Fruit fly (Drosophila melanogaster) whole organism, adult: Measurements from ENCODE around the gene CG31013.

Experiments used
- CG1620 ChIP-seq: fragments of 200-800 bp; sonication (Bioruptor generic); optimal IDR thresholded peaks from 2 replicates; lab custom pipeline; 2016; ENCODE audit warnings: missing biosample characterization, missing genetic modification characterization
- CG33017 ChIP-seq: fragments of 200-800 bp; sonication (Bioruptor generic); optimal IDR thresholded peaks from 2 replicates; lab custom pipeline; 2018; ENCODE audit warnings: missing biosample characterization, mild to moderate bottlenecking, missing genetic modification characterization, moderate library complexity
- CG5204 ChIP-seq: fragments of 200-800 bp; sonication (Bioruptor generic); optimal IDR thresholded peaks from 2 replicates; lab custom pipeline; 2016; ENCODE audit warnings: missing biosample characterization, missing genetic modification characterization
- Crg-1 ChIP-seq: fragments of 200-800 bp; sonication (Bioruptor generic); optimal IDR thresholded peaks from 2 replicates; lab custom pipeline; 2016; ENCODE audit warnings: missing biosample characterization, missing genetic modification characterization
- Hr96 ChIP-seq: fragments of 200-800 bp; sonication (Bioruptor generic); optimal IDR thresholded peaks from 2 replicates; lab custom pipeline; 2016; ENCODE audit warnings: missing biosample characterization, missing genetic modification characterization
- cic ChIP-seq: fragments of 200-800 bp; sonication (Bioruptor generic); optimal IDR thresholded peaks from 2 replicates; lab custom pipeline; 2017; ENCODE audit warnings: missing biosample characterization, mild to moderate bottlenecking, missing genetic modification characterization, moderate library complexity
- cnc ChIP-seq, 2 experiments: fragments of >200 bp; optimal IDR thresholded peaks; 2 replicates each; lab custom pipeline; 2017

DNA sequence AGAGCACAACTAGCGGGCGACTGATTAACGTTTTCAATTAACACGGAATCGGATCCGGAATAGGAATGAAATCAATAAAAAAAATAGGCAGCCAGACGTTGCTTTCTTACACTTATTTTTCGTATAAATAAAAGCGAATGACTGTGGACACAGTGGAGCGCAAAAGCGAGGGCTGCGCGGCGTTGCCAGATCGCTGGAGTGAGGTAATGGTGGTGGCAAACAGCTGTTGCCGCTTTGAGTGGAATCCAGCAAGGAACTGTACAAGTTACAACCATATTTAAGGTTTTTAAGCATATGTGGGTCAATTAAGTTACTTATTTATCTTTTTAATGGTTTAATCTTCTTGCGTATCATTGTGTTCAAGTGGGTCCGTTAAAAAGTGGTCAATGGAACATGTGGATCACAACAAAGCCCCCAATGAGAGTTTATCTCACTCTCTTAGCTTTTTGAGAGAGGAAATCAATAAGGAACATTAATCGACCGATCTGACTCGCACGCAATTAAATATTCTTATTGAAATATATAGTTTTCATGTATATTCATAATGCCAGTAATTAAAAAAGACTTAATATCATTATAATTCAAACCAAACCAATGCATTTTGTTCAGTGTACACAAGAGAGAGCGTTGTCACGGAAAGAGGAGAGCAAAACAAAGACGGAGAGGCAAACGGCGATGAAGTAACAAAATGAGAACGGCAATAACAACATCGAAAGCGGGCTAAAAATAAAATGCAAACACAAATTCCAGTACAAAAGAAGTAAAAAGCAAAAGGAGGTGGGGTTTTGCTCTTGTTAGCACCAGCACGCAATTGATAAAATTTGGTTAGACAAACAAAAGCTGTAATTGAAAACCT lies 45.3 kb downstream of the CG31013 start:
- TF ChIP-seq CG1620 (GFP tag; lab: Kevin White, UChicago) (peak; percentile 32), CG33017 (tag; lab: Kevin White, UChicago) (peak; percentile 86), cnc (optimal IDR thresholded peaks at IDR 0.05; lab: Kevin White, UChicago) (no peak), CG5204 (peak; percentile 78), Hr96 (GFP tag; lab: Kevin White, UChicago) (peak; percentile 72), Crg-1 (GFP tag; lab: Kevin White, UChicago) (peak; percentile 2), cic (GFP tag; lab: Kevin White, UChicago) (no peak)
